Worm (Caenorhabditis elegans): ENCODE results near the gene cgt-2.
A peak's percentile ranks its signal among the peaks of the same experiment; 100 is the strongest.

cgt-2 gene

DNA sequence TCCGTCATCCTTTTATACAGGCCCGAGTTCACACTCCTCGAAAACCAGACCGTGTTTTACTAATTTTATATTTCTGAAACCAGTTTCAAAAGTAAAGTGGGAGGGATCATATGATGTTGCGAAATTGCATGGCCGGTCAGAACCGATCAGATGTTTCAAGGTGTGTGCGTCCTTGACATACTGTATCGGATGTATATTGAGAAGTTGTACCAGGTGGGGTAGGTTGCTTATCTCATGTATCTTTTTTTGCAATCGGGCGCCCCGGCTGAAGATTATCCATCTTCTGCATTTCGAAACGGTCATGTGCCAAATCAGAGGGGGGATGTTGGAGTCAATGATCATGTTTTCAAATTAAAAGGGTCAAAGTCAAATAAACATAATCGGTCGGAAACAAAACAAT is 10.3 kb upstream of the cgt-2 start, which contains the start of gene T23E7.6:
Gene T23E7.6 (minus strand): TSS at position 45 of the 400 bp plus-strand sequence.
- TF ChIP-seq egl-27 (tag; optimal IDR thresholded peaks at IDR 0.05): no peak
- TF ChIP-seq nhr-23 (tag; optimal IDR thresholded peaks at IDR 0.05): peak; percentile 97
- TF ChIP-seq ZK546.5 (tag; optimal IDR thresholded peaks at IDR 0.05): no peak
- peak in 1 of 3 experiments; percentile 38 for TF ChIP-seq elt-3 (tag; optimal IDR thresholded peaks at IDR 0.05)
- TF ChIP-seq ceh-82 (tag; optimal IDR thresholded peaks at IDR 0.05): no peak
- no peak for TF ChIP-seq zag-1 (tag; optimal IDR thresholded peaks at IDR 0.05)
- TF ChIP-seq mml-1 (tag; optimal IDR thresholded peaks at IDR 0.05): no peak
- TF ChIP-seq nhr-25 (tag; optimal IDR thresholded peaks at IDR 0.05): peak; percentile 83
- TF ChIP-seq nhr-43 (tag; optimal IDR thresholded peaks at IDR 0.05; ENCODE audit: poor library complexity, severe bottlenecking): peak; percentile 8
- no peak for TF ChIP-seq sea-2 (GFP tag; optimal IDR thresholded peaks at IDR 0.05)
- peak; percentile 88 for TF ChIP-seq elt-1 (tag; optimal IDR thresholded peaks at IDR 0.05)
- TF ChIP-seq egl-5 (tag; optimal IDR thresholded peaks at IDR 0.05): no peak
- TF ChIP-seq elt-2 (tag; optimal IDR thresholded peaks at IDR 0.05): no peak
- no peak for TF ChIP-seq lin-39 (tag; optimal IDR thresholded peaks at IDR 0.05)

DNA sequence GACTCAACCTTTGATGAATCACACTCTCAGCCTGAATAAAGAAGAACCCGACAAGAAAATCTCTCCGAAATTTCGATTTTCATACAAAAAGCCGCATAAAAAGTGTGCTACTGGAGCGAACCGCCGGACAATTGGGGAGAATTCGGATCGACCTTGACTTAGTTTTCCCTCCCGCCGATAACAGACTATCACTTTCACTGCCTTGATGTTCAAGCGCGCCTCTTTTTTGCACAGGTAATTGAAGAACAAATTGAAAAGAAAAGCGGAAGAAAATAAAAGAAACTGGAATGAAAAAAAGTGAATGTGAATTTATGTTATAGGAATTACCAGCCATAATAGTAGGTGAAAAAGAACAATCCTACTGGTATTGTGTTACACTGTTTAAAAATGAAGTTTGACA is 9.1 kb upstream of the cgt-2 start:
- no peak for TF ChIP-seq lin-15B (tag; optimal IDR thresholded peaks at IDR 0.05)
- TF ChIP-seq nhr-25 (tag; optimal IDR thresholded peaks at IDR 0.05): peak; percentile 10
- peak; percentile 82 for TF ChIP-seq nhr-23 (tag; optimal IDR thresholded peaks at IDR 0.05)
- TF ChIP-seq elt-3 (tag; optimal IDR thresholded peaks at IDR 0.05): no peak

DNA sequence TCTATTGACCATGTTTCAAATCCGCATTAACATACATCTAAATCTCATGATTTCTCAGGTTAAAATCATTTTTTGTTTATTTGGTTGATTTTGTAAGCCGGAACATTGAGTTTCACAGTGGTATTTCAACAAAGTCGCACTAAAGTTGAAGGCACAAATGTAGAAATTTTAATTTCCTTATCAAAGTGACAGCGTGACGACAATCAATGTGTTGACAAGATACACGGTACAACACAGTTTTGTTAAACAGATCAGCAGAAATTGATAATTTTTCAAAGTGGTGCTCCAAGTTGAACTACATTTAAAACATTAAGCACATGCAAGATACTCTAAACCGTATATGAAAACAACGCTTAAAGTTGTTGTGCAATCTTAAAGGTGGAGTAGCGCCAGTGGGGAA is 7.6 kb downstream of the cgt-2 start:
- peak; percentile 40 for TF ChIP-seq pha-4 (tag; optimal IDR thresholded peaks at IDR 0.05)
- no peak for TF ChIP-seq pqm-1 (tag; optimal IDR thresholded peaks at IDR 0.05)
- peak; percentile 72 for TF ChIP-seq elt-2 (tag; optimal IDR thresholded peaks at IDR 0.05)
- no peak for TF ChIP-seq nhr-23 (tag; optimal IDR thresholded peaks at IDR 0.05)
- TF ChIP-seq ceh-28 (tag; optimal IDR thresholded peaks at IDR 0.05): no peak
- no peak for TF ChIP-seq jun-1 (tag; optimal IDR thresholded peaks at IDR 0.05)
- TF ChIP-seq R02D3.7 (tag; optimal IDR thresholded peaks at IDR 0.05): no peak

DNA sequence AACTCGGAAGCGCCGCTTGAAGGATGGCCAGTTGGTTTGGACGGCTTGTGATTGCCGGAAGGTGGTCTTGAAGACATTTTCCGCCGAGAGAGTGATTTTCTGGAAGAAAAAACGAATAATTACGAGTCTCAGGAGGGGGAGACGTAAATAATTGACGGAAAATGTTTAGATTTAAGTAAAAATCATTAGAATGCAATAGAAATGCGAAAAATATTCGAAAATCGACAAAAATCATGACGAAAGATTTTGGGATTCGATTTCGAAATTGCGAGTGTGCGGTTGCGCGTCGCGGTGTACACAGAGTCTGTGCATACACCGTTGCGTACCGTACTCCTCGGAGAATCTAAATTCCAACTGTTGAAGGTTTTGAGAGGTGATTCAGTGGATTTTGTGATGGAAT is 16.6 kb downstream of the cgt-2 start, which contains the start of gene H11L12.1:
Gene H11L12.1 (minus strand): TSS at position 101 of the 400 bp plus-strand sequence.
- no peak for TF ChIP-seq eor-1 (tag; optimal IDR thresholded peaks at IDR 0.05)
- no peak for TF ChIP-seq lsy-12 (tag; optimal IDR thresholded peaks at IDR 0.05)
- no peak for TF ChIP-seq fkh-10 (GFP tag; optimal IDR thresholded peaks at IDR 0.05)
- no peak for TF ChIP-seq ztf-11 (tag; optimal IDR thresholded peaks at IDR 0.05)
- TF ChIP-seq nhr-43 (tag; optimal IDR thresholded peaks at IDR 0.05; ENCODE audit: poor library complexity, severe bottlenecking): no peak
- TF ChIP-seq ceh-28 (tag; optimal IDR thresholded peaks at IDR 0.05): no peak
- TF ChIP-seq R02D3.7 (tag; optimal IDR thresholded peaks at IDR 0.05): no peak
- no peak for TF ChIP-seq elt-3 (tag; optimal IDR thresholded peaks at IDR 0.05)
- TF ChIP-seq sea-2 (GFP tag; optimal IDR thresholded peaks at IDR 0.05): no peak
- no peak for TF ChIP-seq skn-1 (tag; optimal IDR thresholded peaks at IDR 0.05)
- TF ChIP-seq pqm-1 (tag; optimal IDR thresholded peaks at IDR 0.05): no peak
- TF ChIP-seq ceh-16 (tag; optimal IDR thresholded peaks at IDR 0.05): no peak
- TF ChIP-seq mdl-1 (tag; optimal IDR thresholded peaks at IDR 0.05): no peak
- TF ChIP-seq mml-1 (tag; optimal IDR thresholded peaks at IDR 0.05): no peak
- TF ChIP-seq tbx-2 (tag; optimal IDR thresholded peaks at IDR 0.05): no peak
- TF ChIP-seq nhr-12 (tag; optimal IDR thresholded peaks at IDR 0.05): no peak
- TF ChIP-seq nhr-25 (tag; optimal IDR thresholded peaks at IDR 0.05): no peak
- TF ChIP-seq nhr-11 (tag; optimal IDR thresholded peaks at IDR 0.05): no peak
- no peak for TF ChIP-seq fkh-2 (tag; optimal IDR thresholded peaks at IDR 0.05)
- no peak for TF ChIP-seq elt-2 (tag; optimal IDR thresholded peaks at IDR 0.05)

DNA sequence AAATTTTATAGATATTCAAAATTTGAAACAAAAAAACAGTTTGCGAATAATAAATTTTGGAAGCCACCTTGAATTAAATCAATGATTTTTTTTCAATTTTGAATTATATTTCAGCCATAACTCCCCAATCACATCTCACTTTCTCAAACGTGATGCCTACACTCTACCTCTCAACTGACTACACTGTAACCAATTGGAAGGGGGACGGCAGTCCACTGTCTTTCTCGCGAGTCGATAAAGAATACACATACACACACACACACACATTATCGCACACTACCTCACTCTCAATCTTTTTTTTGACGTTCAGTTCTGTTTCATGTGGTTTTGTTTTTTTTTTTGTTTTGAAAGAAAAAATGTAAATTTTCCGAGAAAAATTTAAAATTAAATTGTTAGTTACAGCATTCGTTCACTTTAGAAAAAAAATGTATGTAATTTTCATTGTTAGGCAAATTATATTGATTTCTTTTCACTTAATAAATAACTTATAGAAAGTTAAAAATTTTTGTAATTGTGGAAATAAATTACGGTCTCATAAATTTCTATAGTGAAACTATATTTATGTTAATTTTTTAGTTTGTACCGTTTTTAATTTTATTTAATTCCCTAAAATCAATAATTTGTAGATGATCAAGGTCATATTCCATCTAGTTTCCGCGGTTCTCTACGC is 19.4 kb downstream of the cgt-2 start, which contains the start of gene cTel55X.1:
Gene cTel55X.1 (plus strand): TSS at position 620 of the 670 bp plus-strand sequence.
- TF ChIP-seq mdl-1 (tag; optimal IDR thresholded peaks at IDR 0.05) (no peak), nhr-67 (tag; optimal IDR thresholded peaks at IDR 0.05) (no peak), lin-39 (tag; optimal IDR thresholded peaks at IDR 0.05) (no peak), nhr-43 (tag; optimal IDR thresholded peaks at IDR 0.05; ENCODE audit: poor library complexity, severe bottlenecking) (no peak), elt-1 (tag; optimal IDR thresholded peaks at IDR 0.05) (no peak), nhr-25 (tag; optimal IDR thresholded peaks at IDR 0.05) (no peak), pqm-1 (tag; optimal IDR thresholded peaks at IDR 0.05) (peak; percentile 23), ceh-82 (tag; optimal IDR thresholded peaks at IDR 0.05) (no peak), jun-1 (tag; optimal IDR thresholded peaks at IDR 0.05) (no peak), tbx-2 (tag; optimal IDR thresholded peaks at IDR 0.05) (no peak), ceh-28 (tag; optimal IDR thresholded peaks at IDR 0.05) (no peak), nhr-237 (tag; optimal IDR thresholded peaks at IDR 0.05) (no peak), elt-2 (tag; optimal IDR thresholded peaks at IDR 0.05) (peak; percentile 68), eor-1 (tag; optimal IDR thresholded peaks at IDR 0.05) (no peak), fkh-10 (GFP tag; optimal IDR thresholded peaks at IDR 0.05) (no peak), nhr-12 (tag; optimal IDR thresholded peaks at IDR 0.05) (no peak), R02D3.7 (tag; optimal IDR thresholded peaks at IDR 0.05) (no peak), nhr-77 (tag; optimal IDR thresholded peaks at IDR 0.05) (no peak), unc-39 (tag; optimal IDR thresholded peaks at IDR 0.05) (no peak), ceh-9 (tag; optimal IDR thresholded peaks at IDR 0.05) (no peak), nfya-1 (tag; optimal IDR thresholded peaks at IDR 0.05; ENCODE audit: insufficient read depth) (peak; percentile 4), pha-4 (tag; optimal IDR thresholded peaks at IDR 0.05) (peak; percentile 40), lsy-12 (tag; optimal IDR thresholded peaks at IDR 0.05) (no peak), egl-27 (tag; optimal IDR thresholded peaks at IDR 0.05) (no peak)

Data from whole organism, L3 larva.